Worm (Caenorhabditis elegans): ENCODE data around the gene C17F4.7.

DNA sequence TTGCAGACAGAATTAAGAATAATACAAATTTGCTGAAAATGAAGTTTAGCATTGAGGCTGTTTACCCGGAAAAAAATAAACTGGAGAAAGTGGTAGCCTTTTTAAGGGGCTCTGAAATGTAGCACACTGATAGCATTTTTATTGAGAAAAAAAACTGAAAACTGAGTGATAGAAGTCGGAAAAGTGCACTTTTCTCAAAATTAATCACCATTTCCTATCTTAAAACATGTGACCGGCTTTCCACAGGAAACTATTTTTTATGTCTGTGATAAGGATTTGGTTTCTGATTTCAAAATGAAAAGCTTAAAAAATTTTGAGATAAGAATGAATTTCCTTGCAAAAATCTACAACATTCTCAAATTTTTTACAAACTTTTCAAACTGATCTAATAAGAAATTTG lies 25.1 kb downstream of the C17F4.7 start, which contains the start of gene ZC239.22:
- TF ChIP-seq mep-1 (tag; optimal IDR thresholded peaks at IDR 0.05) (no peak), mdl-1 (tag; optimal IDR thresholded peaks at IDR 0.05) (no peak), nhr-77 (tag; optimal IDR thresholded peaks at IDR 0.05) (no peak), C34B4.2 (tag; optimal IDR thresholded peaks at IDR 0.05) (no peak), unc-98 (GFP tag; IDR thresholded peaks at IDR 0.05) (no peak), lin-13 (GFP tag; optimal IDR thresholded peaks at IDR 0.05) (no peak), aha-1 (tag; optimal IDR thresholded peaks at IDR 0.05) (no peak), fos-1 (tag; optimal IDR thresholded peaks at IDR 0.05) (no peak), lir-3 (tag; optimal IDR thresholded peaks at IDR 0.05; ENCODE audit: poor library complexity) (no peak), ceh-63 (GFP tag; optimal IDR thresholded peaks at IDR 0.05) (no peak), lsy-2 (tag; optimal IDR thresholded peaks at IDR 0.05) (no peak), swsn-7 (tag; optimal IDR thresholded peaks at IDR 0.05) (no peak), unc-130 (tag; optimal IDR thresholded peaks at IDR 0.05) (no peak), unc-62 (GFP tag; optimal IDR thresholded peaks at IDR 0.05) (no peak)
